Fruit fly (Drosophila melanogaster) whole organism, embryonic: Measurements from ENCODE around the gene Mo25.

Experiments
- CG10321 ChIP-seq: fragments of 200-800 bp; sonication (Bioruptor generic); IDR thresholded peaks from 2 replicates; pipeline ENCODE4 v1.3.6; 2022; ENCODE audit warnings: missing biosample characterization, missing genetic modification characterization
- CG10565 ChIP-seq: fragments of 200-800 bp; sonication (Bioruptor generic); optimal IDR thresholded peaks from 3 replicates; lab custom pipeline; 2016; ENCODE audit warnings: missing biosample characterization, mild to moderate bottlenecking, missing genetic modification characterization
- CG10959 ChIP-seq: fragments of 200-800 bp; sonication (Bioruptor generic); IDR thresholded peaks from 2 replicates; pipeline ENCODE4 v1.3.6; 2022; ENCODE audit warnings: missing biosample characterization, missing genetic modification characterization
- CG13287 ChIP-seq: fragments of 200-800 bp; sonication (Bioruptor generic); IDR thresholded peaks from 2 replicates; pipeline ENCODE4 v1.3.6; 2022; ENCODE audit warnings: missing biosample characterization, missing genetic modification characterization; ENCODE audit not compliant: partially characterized antibody
- CG14965 ChIP-seq: fragments of 200-800 bp; sonication (Bioruptor generic); optimal IDR thresholded peaks from 2 replicates; lab custom pipeline; 2016; ENCODE audit warnings: missing biosample characterization, missing genetic modification characterization, borderline replicate concordance
- CG17186 ChIP-seq: fragments of 200-800 bp; sonication (Bioruptor generic); optimal IDR thresholded peaks from 3 replicates; lab custom pipeline; 2017; ENCODE audit warnings: missing biosample characterization, missing genetic modification reagents, missing genetic modification characterization
- CG31388 ChIP-seq: fragments of 200-800 bp; sonication (Bioruptor generic); optimal IDR thresholded peaks from 2 replicates; lab custom pipeline; 2016; ENCODE audit warnings: missing biosample characterization, missing genetic modification characterization
- CG33557 ChIP-seq: fragments of 200-800 bp; sonication (Bioruptor generic); optimal IDR thresholded peaks from 2 replicates; lab custom pipeline; 2019; ENCODE audit warnings: missing biosample characterization, mild to moderate bottlenecking, missing genetic modification characterization, moderate library complexity
- CG4424 ChIP-seq: fragments of 200-800 bp; sonication (Bioruptor generic); optimal IDR thresholded peaks from 3 replicates; lab custom pipeline; 2016; ENCODE audit warnings: missing biosample characterization, missing genetic modification characterization
- CG4707 ChIP-seq: fragments of 200-800 bp; sonication (Bioruptor generic); optimal IDR thresholded peaks from 2 replicates; lab custom pipeline; 2018; ENCODE audit warnings: missing biosample characterization, mild to moderate bottlenecking, missing genetic modification characterization, moderate library complexity
- CG4730 ChIP-seq: fragments of 200-800 bp; sonication (Bioruptor generic); IDR thresholded peaks from 2 replicates; pipeline ENCODE4 v1.3.6; 2022; ENCODE audit warnings: missing biosample characterization, missing genetic modification characterization
- CG6254 ChIP-seq: fragments of 200-800 bp; sonication (Bioruptor generic); optimal IDR thresholded peaks from 3 replicates; lab custom pipeline; 2017; ENCODE audit warnings: mild to moderate bottlenecking, missing biosample characterization, missing genetic modification reagents, missing genetic modification characterization
- CG6683 ChIP-seq: fragments of 200-800 bp; sonication (Bioruptor generic); optimal IDR thresholded peaks from 2 replicates; lab custom pipeline; 2017; ENCODE audit warnings: missing biosample characterization, mild to moderate bottlenecking, missing genetic modification characterization, missing genetic modification reagents
- CG6813 ChIP-seq: fragments of 200-800 bp; sonication (Bioruptor generic); optimal IDR thresholded peaks from 2 replicates; lab custom pipeline; 2017; ENCODE audit warnings: missing biosample characterization, missing genetic modification characterization, mild to moderate bottlenecking, moderate library complexity, missing genetic modification reagents
- CG7839 ChIP-seq: fragments of 200-800 bp; sonication (Bioruptor generic); optimal IDR thresholded peaks from 3 replicates; lab custom pipeline; 2018; ENCODE audit warnings: missing biosample characterization, mild to moderate bottlenecking, missing genetic modification characterization, moderate library complexity
- CG8359 ChIP-seq: fragments of 200-800 bp; sonication (Bioruptor generic); optimal IDR thresholded peaks from 2 replicates; lab custom pipeline; 2017; ENCODE audit warnings: missing biosample characterization, mild to moderate bottlenecking, missing genetic modification characterization, borderline replicate concordance
- CG9727 ChIP-seq: fragments of 200-800 bp; sonication (Bioruptor generic); optimal IDR thresholded peaks from 3 replicates; lab custom pipeline; 2017; ENCODE audit warnings: missing biosample characterization, mild to moderate bottlenecking, missing genetic modification characterization
- CHES-1-like ChIP-seq: fragments of 200-800 bp; sonication (Bioruptor generic); optimal IDR thresholded peaks from 2 replicates; lab custom pipeline; 2016; ENCODE audit warnings: missing biosample characterization, missing genetic modification characterization
- Doc3 ChIP-seq: fragments of 200-800 bp; sonication (Bioruptor generic); IDR thresholded peaks from 3 replicates; pipeline ENCODE4 v1.3.6; 2022; ENCODE audit warnings: missing biosample characterization, missing genetic modification characterization; ENCODE audit not compliant: partially characterized antibody
- Ets65A ChIP-seq: fragments of 200-800 bp; sonication (Bioruptor generic); peaks from one replicate; lab custom pipeline; 2016; ENCODE audit warnings: missing biosample characterization, missing genetic modification characterization
- Gsc ChIP-seq: fragments of 200-800 bp; sonication (Bioruptor generic); IDR thresholded peaks from 2 replicates; pipeline ENCODE4 v1.3.6; 2022; ENCODE audit warnings: missing biosample characterization, missing genetic modification characterization
- H2.0 ChIP-seq: fragments of 200-800 bp; sonication (Bioruptor generic); IDR thresholded peaks from 2 replicates; pipeline ENCODE4 v1.3.6; 2022; ENCODE audit warnings: missing biosample characterization, missing genetic modification characterization
- HLHmδ ChIP-seq: fragments of 200-800 bp; sonication (Bioruptor generic); optimal IDR thresholded peaks from 2 replicates; lab custom pipeline; 2018; ENCODE audit warnings: missing biosample characterization, mild to moderate bottlenecking, missing genetic modification characterization, moderate library complexity
- Hr3 ChIP-seq: fragments of 200-800 bp; sonication (Bioruptor generic); optimal IDR thresholded peaks from 3 replicates; lab custom pipeline; 2016; ENCODE audit warnings: missing biosample characterization, missing genetic modification characterization
- Hr39 ChIP-seq: fragments of >200 bp; optimal IDR thresholded peaks from 2 replicates; lab custom pipeline; 2017
- Hr51 ChIP-seq, 2 experiments: fragments of 200-800 bp; sonication (Bioruptor generic); optimal IDR thresholded peaks; 2 replicates in 1 of 2; 3 replicates in 1 of 2; lab custom pipeline; 2016 to 2018; ENCODE audit warnings: missing biosample characterization in 2 of 2, missing genetic modification characterization in 2 of 2, mild to moderate bottlenecking in 1 of 2, moderate library complexity in 1 of 2
- Oaz ChIP-seq: fragments of 200-800 bp; sonication (Bioruptor generic); IDR thresholded peaks from 2 replicates; pipeline ENCODE4 v1.3.6; 2022; ENCODE audit warnings: missing biosample characterization, missing genetic modification characterization
- Rfx ChIP-seq: fragments of 200-800 bp; sonication (Bioruptor generic); IDR thresholded peaks from 2 replicates; pipeline ENCODE4 v1.3.6; 2022; ENCODE audit warnings: missing biosample characterization, missing genetic modification characterization
- Sox102F ChIP-seq: fragments of 200-800 bp; sonication (Bioruptor generic); optimal IDR thresholded peaks from 2 replicates; lab custom pipeline; 2018; ENCODE audit warnings: missing biosample characterization, mild to moderate bottlenecking, missing genetic modification characterization, moderate library complexity
- Xbp1 ChIP-seq: fragments of 200-800 bp; sonication (Bioruptor generic); optimal IDR thresholded peaks from 3 replicates; lab custom pipeline; 2016; ENCODE audit warnings: missing biosample characterization, mild to moderate bottlenecking, missing genetic modification characterization
- YL-1 ChIP-seq: fragments of 200-800 bp; sonication (Bioruptor generic); optimal IDR thresholded peaks from 3 replicates; lab custom pipeline; 2017; ENCODE audit warnings: missing biosample characterization, mild to moderate bottlenecking, missing genetic modification characterization
- bcd ChIP-seq: fragments of 200-800 bp; sonication (Bioruptor generic); optimal IDR thresholded peaks from 2 replicates; lab custom pipeline; 2017; ENCODE audit warnings: missing biosample characterization, mild to moderate bottlenecking, missing genetic modification characterization
- cas ChIP-seq: fragments of 200-800 bp; sonication (Bioruptor generic); IDR thresholded peaks from 2 replicates; pipeline ENCODE4 v1.3.6; 2022; ENCODE audit warnings: missing biosample characterization, missing genetic modification characterization
- dimm ChIP-seq: fragments of 200-800 bp; sonication (Bioruptor generic); IDR thresholded peaks from 2 replicates; pipeline ENCODE4 v1.3.6; 2022; ENCODE audit warnings: missing biosample characterization, missing genetic modification characterization
- grau ChIP-seq: fragments of 200-800 bp; optimal IDR thresholded peaks from 3 replicates; lab custom pipeline; 2019; ENCODE audit warnings: missing biosample characterization, mild to moderate bottlenecking, missing genetic modification characterization, moderate library complexity
- grn ChIP-seq: fragments of 200-800 bp; sonication (Bioruptor generic); optimal IDR thresholded peaks from 3 replicates; lab custom pipeline; 2017; ENCODE audit warnings: missing biosample characterization, missing genetic modification characterization
- gsb-n ChIP-seq: fragments of 200-800 bp; sonication (Bioruptor generic); optimal IDR thresholded peaks from 3 replicates; lab custom pipeline; 2018; ENCODE audit warnings: missing biosample characterization, mild to moderate bottlenecking, missing genetic modification characterization
- gt ChIP-seq: fragments of 200-800 bp; sonication (Bioruptor generic); IDR thresholded peaks from 2 replicates; pipeline ENCODE4 v1.3.6; 2022; ENCODE audit warnings: missing biosample characterization, missing genetic modification characterization
- hb ChIP-seq: fragments of 200-800 bp; sonication (Bioruptor generic); IDR thresholded peaks from 3 replicates; pipeline ENCODE4 v1.3.6; 2022; ENCODE audit warnings: missing biosample characterization, missing genetic modification characterization; ENCODE audit not compliant: partially characterized antibody
- ken ChIP-seq: fragments of 200-800 bp; sonication (Bioruptor generic); IDR thresholded peaks from 3 replicates; pipeline ENCODE4 v1.3.6; 2022; ENCODE audit warnings: missing biosample characterization, missing genetic modification characterization
- klu ChIP-seq: fragments of 200-800 bp; sonication (Bioruptor generic); IDR thresholded peaks from 2 replicates; pipeline ENCODE4 v1.3.6; 2022; ENCODE audit warnings: missing biosample characterization, missing genetic modification characterization
- lbe ChIP-seq: fragments of 200-800 bp; sonication (Bioruptor generic); optimal IDR thresholded peaks from 2 replicates; lab custom pipeline; 2016; ENCODE audit warnings: missing biosample characterization, mild to moderate bottlenecking, missing genetic modification characterization
- otp ChIP-seq: fragments of 200-800 bp; sonication (Bioruptor generic); IDR thresholded peaks from 3 replicates; pipeline ENCODE4, ENCODE4 v1.3.6; 2022; ENCODE audit warnings: missing biosample characterization, missing genetic modification characterization
- prd ChIP-seq, 3 experiments: fragments of >200 bp in 2 of 3; fragments of 200-800 bp in 1 of 3; sonication (Bioruptor generic) in 1 of 3; optimal IDR thresholded peaks in 2 of 3; IDR thresholded peaks in 1 of 3; 2 replicates in 2 of 3; 3 replicates in 1 of 3; pipeline versions ENCODE4 v1.3.6 to Lab custom; 2017 to 2022; ENCODE audit warnings: missing biosample characterization in 1 of 3, missing genetic modification characterization in 1 of 3
- seq ChIP-seq: fragments of 200-800 bp; sonication (Bioruptor generic); IDR thresholded peaks from 2 replicates; pipeline ENCODE4 v1.3.6; 2022; ENCODE audit warnings: missing biosample characterization, missing genetic modification characterization
- so ChIP-seq: fragments of 200-800 bp; sonication (Bioruptor generic); IDR thresholded peaks from 3 replicates; pipeline ENCODE4 v1.3.6; 2022; ENCODE audit warnings: missing biosample characterization, missing genetic modification characterization
- unc-4 ChIP-seq: fragments of 200-800 bp; sonication (Bioruptor generic); IDR thresholded peaks from 2 replicates; pipeline ENCODE4 v1.3.6; 2022; ENCODE audit warnings: missing biosample characterization, missing genetic modification characterization; ENCODE audit not compliant: partially characterized antibody
- vnd ChIP-seq: fragments of 200-800 bp; sonication (Bioruptor generic); IDR thresholded peaks from 3 replicates; pipeline ENCODE4 v1.3.6; 2022; ENCODE audit warnings: missing biosample characterization, missing genetic modification characterization; ENCODE audit not compliant: partially characterized antibody
- wdn ChIP-seq: fragments of 200-800 bp; sonication (Bioruptor generic); IDR thresholded peaks from 2 replicates; pipeline ENCODE4 v1.3.6; 2022; ENCODE audit warnings: missing biosample characterization, missing genetic modification characterization
- zen ChIP-seq: fragments of 200-800 bp; sonication (Bioruptor generic); optimal IDR thresholded peaks from 3 replicates; lab custom pipeline; 2018; ENCODE audit warnings: missing biosample characterization, mild to moderate bottlenecking, missing genetic modification characterization, moderate library complexity

Gene Mo25

dm6 chr3L:16582678-16583315 is 32.5 kb downstream of the Mo25 start, which contains the start of gene Rpn12 (continued):
- TF ChIP-seq zen (tag; lab: Kevin White, UChicago) (peak; percentile 50), CG4424 (GFP tag; lab: Kevin White, UChicago) (no peak), grau (peak; percentile 49), bcd (no peak), CG7839 (tag; lab: Kevin White, UChicago) (peak; percentile 17), CG10321 (GFP tag; lab: Robert Waterston, UW) (no peak), CG6683 (GFP tag; lab: Kevin White, UChicago) (no peak), gt (GFP tag; lab: Robert Waterston, UW) (no peak), CHES-1-like (GFP tag; lab: Kevin White, UChicago) (peak; percentile 36), CG17186 (no peak), Hr51 (GFP tag; optimal IDR thresholded peaks at IDR 0.05; lab: Kevin White, UChicago) (peak in 1 of 2 experiments; percentile 35), Hr3 (peak; percentile 5), wdn (GFP tag; lab: Robert Waterston, UW) (no peak), cas (no peak), CG6254 (GFP tag; lab: Kevin White, UChicago) (no peak), CG4707 (GFP tag; lab: Kevin White, UChicago) (no peak), vnd (peak; percentile 70; the same call in 2 of the 3 replicates), unc-4 (GFP tag; lab: Robert Waterston, UW) (peak; percentile 83), CG14965 (no peak), gsb-n (tag; lab: Kevin White, UChicago) (no peak), Oaz (GFP tag; lab: Robert Waterston, UW) (no peak), CG13287 (GFP tag; lab: Robert Waterston, UW) (peak; percentile 85), seq (GFP tag; lab: Robert Waterston, UW) (no peak), CG31388 (GFP tag; lab: Kevin White, UChicago) (no peak), H2.0 (no peak), so (GFP tag; lab: Robert Waterston, UW) (no peak), grn (GFP tag; lab: Kevin White, UChicago) (no peak), klu (no peak), CG10565 (no peak), dimm (GFP tag; lab: Robert Waterston, UW) (no peak), ken (GFP tag; lab: Robert Waterston, UW) (no peak), CG8359 (GFP tag; lab: Kevin White, UChicago) (no peak), hb (GFP tag; lab: Robert Waterston, UW) (peak; percentile 81), CG6813 (GFP tag; lab: Kevin White, UChicago) (no peak), Hr39 (lab: Kevin White, UChicago) (no peak), Rfx (peak; percentile 61), Ets65A (GFP tag; lab: Kevin White, UChicago) (no peak), CG4730 (GFP tag; lab: Robert Waterston, UW) (no peak), Gsc (GFP tag; lab: Robert Waterston, UW) (no peak), CG10959 (GFP tag; lab: Robert Waterston, UW) (no peak), Sox102F (no peak), CG9727 (GFP tag; lab: Kevin White, UChicago) (peak; percentile 4), lbe (peak; percentile 27), prd (optimal IDR thresholded peaks at IDR 0.05; lab: Kevin White, UChicago) (no peak), prd (GFP tag; IDR thresholded peaks at IDR 0.05; lab: Robert Waterston, UW) (no peak), Xbp1 (GFP tag; lab: Kevin White, UChicago) (peak; percentile 35), CG33557 (GFP tag; lab: Kevin White, UChicago) (no peak), otp (GFP tag; lab: Robert Waterston, UW) (no peak), YL-1 (GFP tag; lab: Kevin White, UChicago) (peak; percentile 23), Doc3 (GFP tag; lab: Robert Waterston, UW) (peak; percentile 80), HLHmδ (no peak)
